Worm (Caenorhabditis elegans) whole organism, L3 larva: ENCODE measurements around the gene D2024.18.

Source experiments
- ceh-16 ChIP-seq: sonication (generic microtip); optimal IDR thresholded peaks from 2 replicates; lab custom pipeline; 2017; ENCODE audit warnings: missing biosample characterization, missing genetic modification characterization
- fos-1 ChIP-seq: fragments of 150-350 bp; optimal IDR thresholded peaks from 2 replicates; lab custom pipeline; 2014; ENCODE audit warnings: missing biosample characterization, missing genetic modification characterization
- lin-15B ChIP-seq: fragments of 150-350 bp; optimal IDR thresholded peaks from 2 replicates; lab custom pipeline; 2014; ENCODE audit warnings: missing biosample characterization, missing genetic modification characterization
- nhr-11 ChIP-seq: fragments of 150-350 bp; optimal IDR thresholded peaks from 2 replicates; lab custom pipeline; 2014; ENCODE audit warnings: missing biosample characterization, missing genetic modification characterization
- nhr-23 ChIP-seq: fragments of 150-350 bp; optimal IDR thresholded peaks from 2 replicates; lab custom pipeline; 2014; ENCODE audit warnings: missing biosample characterization, missing genetic modification reagents, missing genetic modification characterization
- nhr-237 ChIP-seq: fragments of 150-350 bp; optimal IDR thresholded peaks from 2 replicates; lab custom pipeline; 2014; ENCODE audit warnings: missing biosample characterization, missing genetic modification characterization
- skn-1 ChIP-seq: fragments of 150-350 bp; optimal IDR thresholded peaks from 2 replicates; lab custom pipeline; 2014; ENCODE audit warnings: missing biosample characterization, missing genetic modification characterization
- snpc-4 ChIP-seq: fragments of 150-350 bp; optimal IDR thresholded peaks from 2 replicates; lab custom pipeline; 2014; ENCODE audit warnings: missing biosample characterization, missing genetic modification characterization
- tbx-2 ChIP-seq: sonication (generic microtip); optimal IDR thresholded peaks from 2 replicates; lab custom pipeline; 2016; ENCODE audit warnings: mild to moderate bottlenecking, missing genetic modification characterization, missing compliant biosample characterization
- unc-39 ChIP-seq: sonication (generic microtip); optimal IDR thresholded peaks from 4 replicates; lab custom pipeline; 2017; ENCODE audit warnings: missing biosample characterization, missing genetic modification characterization
- zag-1 ChIP-seq: fragments of 150-350 bp; optimal IDR thresholded peaks from 2 replicates; lab custom pipeline; 2014; ENCODE audit warnings: missing biosample characterization, missing genetic modification characterization
- ztf-11 ChIP-seq: fragments of 150-350 bp; optimal IDR thresholded peaks from 2 replicates; lab custom pipeline; 2014; ENCODE audit warnings: missing biosample characterization, missing genetic modification characterization
- ztf-4 ChIP-seq: fragments of 150-350 bp; optimal IDR thresholded peaks from 2 replicates; lab custom pipeline; 2014; ENCODE audit warnings: missing biosample characterization, missing genetic modification characterization

- TF ChIP-seq ztf-11 (tag; lab: Kevin White, UChicago) (no peak), nhr-23 (tag; lab: Kevin White, UChicago) (no peak), nhr-237 (tag; lab: Kevin White, UChicago) (no peak), fos-1 (no peak), lin-15B (tag; lab: Kevin White, UChicago) (no peak), tbx-2 (tag; lab: Kevin White, UChicago) (no peak), ceh-16 (tag; lab: Kevin White, UChicago) (no peak), ztf-4 (tag; lab: Kevin White, UChicago) (no peak), unc-39 (tag; lab: Kevin White, UChicago) (no peak), skn-1 (tag; lab: Kevin White, UChicago) (no peak), nhr-11 (tag; lab: Kevin White, UChicago) (no peak), snpc-4 (tag; lab: Kevin White, UChicago) (no peak), zag-1 (tag; lab: Kevin White, UChicago) (no peak)
Measured at ce11 chrIV:7240564-7240963, 9.7 kb upstream of the D2024.18 start.
